Worm (Caenorhabditis elegans): ENCODE measurements around the gene nduv-3.

DNA sequence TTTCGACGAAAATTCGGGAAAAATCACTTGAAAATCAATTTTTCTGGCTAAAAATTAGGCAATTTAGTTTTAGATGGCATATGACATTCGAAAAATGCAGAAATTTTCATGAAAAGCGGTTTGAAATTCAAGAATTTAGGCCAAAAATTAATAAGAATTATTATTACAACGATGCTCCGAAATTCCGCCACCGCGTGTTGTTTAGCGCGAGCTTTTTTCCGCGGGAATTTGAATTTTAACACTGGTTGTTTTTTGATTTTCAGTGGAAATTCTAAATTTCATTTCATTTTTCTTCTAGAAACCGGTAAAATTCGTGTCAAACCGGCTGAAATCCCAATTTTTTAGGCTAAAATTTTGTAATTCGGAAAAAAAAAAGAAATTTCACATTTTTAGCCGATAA lies 29.6 kb downstream of the nduv-3 start:
- TF ChIP-seq nhr-12 (tag; optimal IDR thresholded peaks at IDR 0.05): no peak
- TF ChIP-seq mep-1 (tag; optimal IDR thresholded peaks at IDR 0.05): no peak
- TF ChIP-seq unc-62 (GFP tag; optimal IDR thresholded peaks at IDR 0.05): no peak
- no peak for TF ChIP-seq tbx-8 (GFP tag; optimal IDR thresholded peaks at IDR 0.05)
- no peak for TF ChIP-seq lsy-2 (tag; optimal IDR thresholded peaks at IDR 0.05)
- no peak for TF ChIP-seq blmp-1 (tag; optimal IDR thresholded peaks at IDR 0.05)
- TF ChIP-seq unc-120 (tag; optimal IDR thresholded peaks at IDR 0.05; ENCODE audit: poor library complexity, severe bottlenecking): no peak
- TF ChIP-seq snpc-4 (tag; optimal IDR thresholded peaks at IDR 0.05): no peak
- TF ChIP-seq nhr-237 (tag; optimal IDR thresholded peaks at IDR 0.05): no peak
- TF ChIP-seq sem-2 (GFP tag; optimal IDR thresholded peaks at IDR 0.05): no peak
- TF ChIP-seq nhr-28 (tag; optimal IDR thresholded peaks at IDR 0.05): no peak
- no peak for TF ChIP-seq nhr-76 (tag; optimal IDR thresholded peaks at IDR 0.05)
